Worm (Caenorhabditis elegans): ENCODE results near the gene C04E6.12.

C04E6.12 gene

DNA sequence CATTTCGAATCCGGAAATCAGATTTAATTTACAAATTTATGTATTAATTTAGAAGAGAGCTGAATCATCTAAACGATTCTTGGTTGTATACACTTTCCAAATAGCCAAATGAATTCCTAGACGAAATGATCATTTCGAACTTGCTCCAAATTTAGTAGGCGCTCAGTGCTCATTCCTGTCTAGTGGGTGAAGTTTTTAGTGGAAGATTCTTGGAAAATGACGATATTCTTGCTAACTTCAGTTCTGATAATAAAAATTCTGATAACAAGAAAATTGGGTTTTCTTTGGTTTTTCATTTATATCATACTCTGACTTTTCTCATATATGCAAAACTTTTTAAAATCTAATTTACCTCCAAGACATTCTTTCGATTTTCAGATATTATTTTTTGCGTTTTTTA lies 2.0 kb upstream of the C04E6.12 start:
- TF ChIP-seq lin-1 (GFP tag; IDR thresholded peaks at IDR 0.05) (no peak), vab-7 (GFP tag; IDR thresholded peaks at IDR 0.05) (no peak), zip-11 (GFP tag; IDR thresholded peaks at IDR 0.05) (no peak), ZK337.2 (GFP tag; IDR thresholded peaks at IDR 0.05) (no peak), ceh-28 (tag; optimal IDR thresholded peaks at IDR 0.05) (no peak), hif-1 (tag; optimal IDR thresholded peaks at IDR 0.05) (no peak), aly-2 (tag; optimal IDR thresholded peaks at IDR 0.05) (no peak), T26A8.4 (GFP tag; IDR thresholded peaks at IDR 0.05) (no peak), nhr-237 (tag; optimal IDR thresholded peaks at IDR 0.05) (no peak), F44E2.7 (GFP tag; IDR thresholded peaks at IDR 0.05) (no peak), snpc-1.2 (GFP tag; IDR thresholded peaks at IDR 0.05) (no peak), hlh-11 (tag; optimal IDR thresholded peaks at IDR 0.05) (no peak), zfp-2 (tag; optimal IDR thresholded peaks at IDR 0.05) (no peak), madf-9 (GFP tag; conservative IDR thresholded peaks at IDR 0.05) (no peak), nhr-25 (tag; optimal IDR thresholded peaks at IDR 0.05; ENCODE audit: borderline replicate concordance, insufficient read depth) (no peak), unc-62 (GFP tag; optimal IDR thresholded peaks at IDR 0.05 in 1 of 2) (no peak), unc-62 (tag; optimal IDR thresholded peaks at IDR 0.05) (no peak), lin-29 (GFP tag; IDR thresholded peaks at IDR 0.05) (no peak)

DNA sequence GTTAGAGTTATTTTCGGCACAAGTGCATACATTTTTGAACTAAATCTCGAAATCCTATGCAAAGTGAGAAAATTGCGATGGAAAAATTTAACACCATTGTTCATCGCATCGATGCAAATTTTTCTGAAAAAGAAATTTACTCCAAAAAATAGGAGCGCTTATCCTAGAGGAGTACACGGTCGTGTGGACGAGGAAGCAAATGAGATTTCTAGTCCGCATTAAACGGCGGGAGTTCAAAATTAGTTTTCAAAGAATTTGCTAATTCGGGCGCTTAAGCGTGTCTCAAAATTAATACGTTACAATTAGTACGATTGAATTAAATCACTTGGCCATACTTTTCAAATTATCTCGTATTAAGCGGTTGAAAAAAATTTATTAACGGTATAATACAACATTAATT lies 2.1 kb downstream of the C04E6.12 start, which contains the start of gene lrpr-1:
TSS of gene lrpr-1 (minus strand) at position 185 of the 400 bp plus-strand sequence.
- TF ChIP-seq F44E2.7 (GFP tag; IDR thresholded peaks at IDR 0.05) (no peak), hlh-30 (tag; optimal IDR thresholded peaks at IDR 0.05; ENCODE audit: insufficient read depth) (peak; percentile 52), fkh-10 (GFP tag; optimal IDR thresholded peaks at IDR 0.05) (peak; percentile 3), jun-1 (tag; optimal IDR thresholded peaks at IDR 0.05) (peak; percentile 30), D1046.2 (GFP tag; IDR thresholded peaks at IDR 0.05) (0 out of 2 replicates have a peak, but pooled peaks have one; percentile 49), hif-1 (tag; optimal IDR thresholded peaks at IDR 0.05) (peak in 1 of 2 experiments; percentile 92), dpl-1 (GFP tag; optimal IDR thresholded peaks at IDR 0.05) (peak; percentile 99), mdt-29 (GFP tag; IDR thresholded peaks at IDR 0.05) (0 out of 2 replicates have a peak, but pooled peaks have one; percentile 23), daf-16 (GFP tag; optimal IDR thresholded peaks at IDR 0.05) (peak in 1 of 2 experiments; percentile 49), daf-16 (tag; optimal IDR thresholded peaks at IDR 0.05) (no peak), F49E8.2 (tag; optimal IDR thresholded peaks at IDR 0.05; ENCODE audit: borderline replicate concordance) (peak; percentile 52), saeg-2 (GFP tag; IDR thresholded peaks at IDR 0.05) (no peak), snpc-1.2 (GFP tag; IDR thresholded peaks at IDR 0.05) (no peak), mxl-2 (GFP tag; conservative IDR thresholded peaks at IDR 0.05) (0 out of 2 replicates have a peak, but pooled peaks have one; percentile 49), dve-1 (tag; optimal IDR thresholded peaks at IDR 0.05; ENCODE audit: insufficient read depth) (no peak), F10B5.3 (tag; optimal IDR thresholded peaks at IDR 0.05) (peak; percentile 55), dmd-9 (GFP tag; IDR thresholded peaks at IDR 0.05) (peak; percentile 91), Y48G9A.11 (GFP tag; IDR thresholded peaks at IDR 0.05) (peak; percentile 93), lin-29 (GFP tag; IDR thresholded peaks at IDR 0.05) (no peak), T20F7.1 (GFP tag; optimal IDR thresholded peaks at IDR 0.05) (peak; percentile 81), tag-97 (GFP tag; IDR thresholded peaks at IDR 0.05) (peak; percentile 81; the same call in 1 of the 2 replicates), ceh-20 (GFP tag; IDR thresholded peaks at IDR 0.05) (peak; percentile 78), nhr-11 (tag; optimal IDR thresholded peaks at IDR 0.05) (peak; percentile 43), nhr-6 (tag; optimal IDR thresholded peaks at IDR 0.05) (peak; percentile 75), ZK337.2 (GFP tag; IDR thresholded peaks at IDR 0.05) (peak; percentile 97), egl-43 (GFP tag; IDR thresholded peaks at IDR 0.05) (no peak), madf-9 (GFP tag; conservative IDR thresholded peaks at IDR 0.05) (peak; percentile 85), rbr-2 (tag; optimal IDR thresholded peaks at IDR 0.05) (peak; percentile 65), duxl-1 (tag; optimal IDR thresholded peaks at IDR 0.05; ENCODE audit: poor library complexity) (peak; percentile 38), aha-1 (tag) (peak; percentile 84), hmg-1.1 (GFP tag; IDR thresholded peaks at IDR 0.05) (peak; percentile 66), F26F4.8 (GFP tag; conservative IDR thresholded peaks at IDR 0.05) (no peak), unc-130 (GFP tag; optimal IDR thresholded peaks at IDR 0.05) (peak; percentile 92), mes-2 (tag; optimal IDR thresholded peaks at IDR 0.05; ENCODE audit: poor library complexity, severe bottlenecking) (peak; percentile 99), lin-13 (GFP tag; optimal IDR thresholded peaks at IDR 0.05) (peak; percentile 12), zip-11 (GFP tag; IDR thresholded peaks at IDR 0.05) (no peak), madf-5 (GFP tag; IDR thresholded peaks at IDR 0.05) (0 out of 4 replicates have a peak, but pooled peaks of 1 of the 2 experiments have one; percentile 81)
